Fruit fly (Drosophila melanogaster) whole organism, wandering third instar larva: ENCODE results near the gene Pif1B.
A peak's percentile ranks its signal among the peaks of the same experiment; 100 is the strongest.

ENCODE experiments used
- CG32264 ChIP-seq: fragments of 200-800 bp; sonication (Bioruptor generic); optimal IDR thresholded peaks from 2 replicates; lab custom pipeline; 2016; ENCODE audit warnings: missing biosample characterization, missing genetic modification characterization
- CrebA ChIP-seq: fragments of 200-800 bp; sonication (Bioruptor generic); optimal IDR thresholded peaks from 2 replicates; lab custom pipeline; 2016; ENCODE audit warnings: missing biosample characterization, mild to moderate bottlenecking, missing genetic modification characterization, borderline replicate concordance
- Hr78 ChIP-seq: fragments of >200 bp; optimal IDR thresholded peaks from 2 replicates; lab custom pipeline; 2017; ENCODE audit warnings: missing biosample characterization, missing genetic modification characterization
- Mio ChIP-seq: sonication (Bioruptor generic); optimal IDR thresholded peaks from 2 replicates; lab custom pipeline; 2016; ENCODE audit warnings: missing biosample characterization, missing genetic modification characterization
- N ChIP-seq: fragments of >200 bp; optimal IDR thresholded peaks from 2 replicates; lab custom pipeline; 2018; ENCODE audit warnings: missing biosample characterization, missing external identifiers, missing genetic modification characterization
- dsf ChIP-seq: sonication (Bioruptor generic); optimal IDR thresholded peaks from 2 replicates; lab custom pipeline; 2016; ENCODE audit warnings: missing biosample characterization, missing genetic modification characterization, borderline replicate concordance
- fru ChIP-seq: fragments of 200-800 bp; sonication (Bioruptor generic); optimal IDR thresholded peaks from 3 replicates; lab custom pipeline; 2016; ENCODE audit warnings: missing biosample characterization, mild to moderate bottlenecking, missing genetic modification characterization
- pan ChIP-seq: fragments of >200 bp; optimal IDR thresholded peaks from 2 replicates; lab custom pipeline; 2017
- psq ChIP-seq: fragments of 200-800 bp; sonication (Bioruptor generic); optimal IDR thresholded peaks from 3 replicates; lab custom pipeline; 2017; ENCODE audit warnings: missing biosample characterization, mild to moderate bottlenecking, missing genetic modification characterization, moderate library complexity
- sage ChIP-seq: fragments of 200-800 bp; sonication (Bioruptor generic); optimal IDR thresholded peaks from 2 replicates; lab custom pipeline; 2016; ENCODE audit warnings: missing biosample characterization, mild to moderate bottlenecking, missing genetic modification characterization
- usp ChIP-seq: fragments of >200 bp; optimal IDR thresholded peaks from 2 replicates; lab custom pipeline; 2017; ENCODE audit warnings: missing biosample characterization, missing genetic modification characterization

DNA sequence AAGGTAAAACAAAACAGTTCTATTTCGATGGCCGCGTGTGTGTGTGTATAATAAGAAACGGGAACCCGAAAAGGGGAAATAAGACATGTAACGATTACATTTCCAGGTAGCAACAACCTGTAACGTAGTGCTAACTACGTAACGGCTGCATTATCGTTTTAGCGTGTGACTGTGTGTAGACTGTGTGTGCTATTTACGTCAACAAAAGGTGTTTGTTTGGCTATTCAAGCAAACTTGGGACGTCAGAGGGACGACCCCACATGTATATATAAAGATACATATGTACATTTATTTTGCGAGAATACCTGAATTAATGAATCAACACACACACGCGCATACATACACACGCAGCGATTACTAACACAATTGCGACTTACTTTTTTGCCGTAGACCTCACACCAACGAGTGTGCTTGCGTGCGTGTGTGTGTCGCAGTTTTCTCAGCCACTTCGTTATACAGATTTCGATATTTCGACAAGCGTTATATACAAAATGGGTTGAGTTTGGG lies 18.6 kb upstream of the Pif1B start:
- TF ChIP-seq N (GFP tag; lab: Kevin White, UChicago) (no peak), fru (GFP tag; lab: Kevin White, UChicago) (peak; percentile 43), psq (GFP tag; lab: Kevin White, UChicago) (no peak), pan (lab: Kevin White, UChicago) (no peak), sage (GFP tag; lab: Kevin White, UChicago) (no peak), dsf (GFP tag; lab: Kevin White, UChicago) (no peak), CG32264 (GFP tag; lab: Kevin White, UChicago) (no peak), usp (GFP tag; lab: Kevin White, UChicago) (no peak), CrebA (no peak), Mio (GFP tag; lab: Kevin White, UChicago) (no peak), Hr78 (no peak)
